Worm (Caenorhabditis elegans): ENCODE data around the gene cht-4.

The cht-4 gene

ce11 chrIII:1662405-1662804 lies 5.1 kb upstream of the cht-4 start:
- peak; percentile 70 for TF ChIP-seq tbp1 (GFP tag; optimal IDR thresholded peaks at IDR 0.05)
- TF ChIP-seq C17E4.6 (GFP tag; IDR thresholded peaks at IDR 0.05) = no peak
- no peak for TF ChIP-seq dpl-1 (GFP tag; optimal IDR thresholded peaks at IDR 0.05)
- TF ChIP-seq rpc-1 (optimal IDR thresholded peaks at IDR 0.05) = no peak
- TF ChIP-seq rpc-1 (tag; optimal IDR thresholded peaks at IDR 0.05) = peak; percentile 56

ce11 chrIII:1661031-1661430 lies 3.8 kb upstream of the cht-4 start:
- TF ChIP-seq nhr-80 (tag; optimal IDR thresholded peaks at IDR 0.05) (peak; percentile 40), egl-44 (GFP tag; IDR thresholded peaks at IDR 0.05) (no peak)

DNA sequence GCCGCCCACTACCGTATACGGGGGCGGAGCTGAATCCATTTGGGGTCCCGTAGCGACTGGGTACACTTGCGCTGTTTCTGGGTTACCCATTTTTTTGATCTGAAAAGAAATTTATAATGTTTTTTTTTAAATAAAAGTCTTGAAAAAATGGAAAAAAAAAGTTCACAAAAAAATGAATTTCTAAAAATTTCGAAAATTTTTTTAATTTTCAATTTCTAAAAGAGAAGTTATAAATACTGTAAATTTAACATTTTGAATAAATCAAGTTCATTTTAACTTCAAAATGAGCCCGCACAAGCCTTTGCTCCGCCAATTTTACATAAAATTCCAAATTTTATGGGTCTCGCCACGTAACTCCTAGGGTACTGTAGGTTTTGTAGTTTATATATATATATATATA lies 2.5 kb upstream of the cht-4 start, which contains the start of gene Y22D7AL.15:
Y22D7AL.15 (minus strand) TSS at position 101 of the 400 bp plus-strand sequence.
- TF ChIP-seq F39B2.1 (GFP tag; IDR thresholded peaks at IDR 0.05) (no peak), attf-5 (GFP tag; optimal IDR thresholded peaks at IDR 0.05) (no peak), ceh-91 (GFP tag; IDR thresholded peaks at IDR 0.05) (no peak), aptf-2 (GFP tag; conservative IDR thresholded peaks at IDR 0.05) (no peak), attf-6 (GFP tag; IDR thresholded peaks at IDR 0.05) (no peak), ztf-26 (tag; optimal IDR thresholded peaks at IDR 0.05) (no peak)

DNA sequence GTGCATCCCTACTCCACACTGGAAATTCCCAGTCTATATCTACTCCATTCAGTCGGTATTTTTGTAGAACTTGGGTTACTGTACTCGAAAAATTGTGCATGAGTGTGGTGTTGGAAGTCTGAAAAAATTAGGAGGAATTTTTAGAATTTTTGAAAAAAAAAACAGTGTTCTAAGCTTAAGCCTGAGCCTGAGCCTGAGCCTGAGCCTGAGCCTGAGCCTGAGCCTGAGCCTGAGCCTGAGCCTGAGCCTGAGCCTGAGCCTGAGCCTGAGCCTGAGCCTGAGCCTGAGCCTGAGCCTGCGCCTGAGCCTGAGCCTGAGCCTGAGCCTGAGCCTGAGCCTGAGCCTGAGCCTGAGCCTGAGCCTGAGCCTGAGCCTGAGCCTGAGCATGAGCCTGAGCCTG lies 973 bp downstream of the cht-4 start:
- TF ChIP-seq egrh-3 (GFP tag; IDR thresholded peaks at IDR 0.05) = peak; percentile 91

- TF ChIP-seq somi-1 (GFP tag; optimal IDR thresholded peaks at IDR 0.05) (no peak), hlh-12 (tag; optimal IDR thresholded peaks at IDR 0.05) (no peak), ceh-40 (GFP tag; IDR thresholded peaks at IDR 0.05) (no peak), lin-35 (GFP tag; optimal IDR thresholded peaks at IDR 0.05) (no peak), fkh-3 (tag; optimal IDR thresholded peaks at IDR 0.05) (no peak), F49E8.2 (tag; optimal IDR thresholded peaks at IDR 0.05; ENCODE audit: insufficient read depth) (no peak), ztf-3 (GFP tag; optimal IDR thresholded peaks at IDR 0.05) (no peak), aptf-2 (GFP tag; conservative IDR thresholded peaks at IDR 0.05) (no peak), ama-1 (optimal IDR thresholded peaks at IDR 0.05) (no peak), ama-1 (GFP tag; optimal IDR thresholded peaks at IDR 0.05) (no peak), Y79H2A.3 (GFP tag; conservative IDR thresholded peaks at IDR 0.05) (no peak), mel-28 (tag; optimal IDR thresholded peaks at IDR 0.05; ENCODE audit: borderline replicate concordance) (no peak), nhr-90 (tag; optimal IDR thresholded peaks at IDR 0.05) (no peak), Y67H2A.10 (GFP tag; conservative IDR thresholded peaks at IDR 0.05) (no peak), ets-4 (GFP tag; optimal IDR thresholded peaks at IDR 0.05) (no peak), atf-7 (tag; optimal IDR thresholded peaks at IDR 0.05) (no peak), F23B12.7 (tag; optimal IDR thresholded peaks at IDR 0.05; ENCODE audit: insufficient read depth) (no peak), unc-62 (GFP tag; optimal IDR thresholded peaks at IDR 0.05) (no peak), tbp1 (GFP tag; optimal IDR thresholded peaks at IDR 0.05) (no peak), mxl-1 (tag; optimal IDR thresholded peaks at IDR 0.05) (no peak), xnd-1 (tag; optimal IDR thresholded peaks at IDR 0.05) (no peak)
These were observed 4.4 kb downstream of the cht-4 start for ce11 chrIII:1652925-1653324.

DNA sequence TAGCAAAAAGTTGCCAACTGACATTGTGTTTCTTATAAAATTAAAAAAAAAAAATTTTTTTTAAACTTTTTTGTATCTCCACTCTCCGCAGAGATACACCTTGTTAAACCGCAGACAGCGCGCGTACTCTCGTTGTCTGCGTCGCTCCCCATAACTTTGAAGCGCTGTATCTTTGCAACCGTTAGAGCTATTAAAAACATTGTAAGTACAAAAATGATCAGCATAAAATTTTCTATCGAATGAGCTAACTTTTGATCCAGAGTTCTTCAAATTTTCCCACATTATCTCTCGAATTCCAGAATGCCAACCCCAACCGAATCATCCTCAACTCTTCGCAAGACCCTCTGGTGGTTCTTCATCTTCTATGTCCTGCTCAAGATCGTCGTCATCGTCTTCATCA lies 5.1 kb downstream of the cht-4 start, which contains the start of gene Y22D7AL.1:
Y22D7AL.1 (plus strand) TSS at position 301 of the 400 bp plus-strand sequence.
- TF ChIP-seq ztf-28 (GFP tag; IDR thresholded peaks at IDR 0.05) = no peak
- TF ChIP-seq snpc-1.3 (tag; optimal IDR thresholded peaks at IDR 0.05; ENCODE audit: insufficient read depth) = no peak
- no peak for TF ChIP-seq rec-8 (tag; optimal IDR thresholded peaks at IDR 0.05)
- TF ChIP-seq F52B5.7 (tag; optimal IDR thresholded peaks at IDR 0.05) = no peak
- TF ChIP-seq pha-4 (tag; optimal IDR thresholded peaks at IDR 0.05) = no peak
- TF ChIP-seq dox-1 (GFP tag; IDR thresholded peaks at IDR 0.05) = no peak
